Worm (Caenorhabditis elegans): ENCODE measurements around the gene F42A6.6.

Gene F42A6.6

DNA sequence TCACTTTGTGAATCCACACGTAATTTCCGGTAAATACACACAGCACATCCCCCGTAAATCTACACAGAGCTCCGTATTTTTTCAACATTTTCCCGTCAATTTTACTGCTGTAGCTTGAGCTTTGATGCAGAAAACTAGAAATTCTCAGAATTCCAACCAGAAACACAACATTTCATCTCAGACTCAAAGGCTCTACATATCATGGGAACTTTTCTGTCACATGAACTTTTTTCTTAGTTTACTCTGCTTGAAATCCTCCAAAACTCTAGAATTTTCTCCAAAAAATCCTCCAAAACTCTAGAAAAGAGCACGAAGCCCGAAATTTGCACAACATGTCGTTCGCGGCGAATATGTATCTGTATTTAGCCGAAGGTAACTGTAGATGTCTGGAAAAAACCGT, 26.5 kb upstream of the F42A6.6 start, which contains the start of gene Y55H10A.2:
Y55H10A.2 (plus strand) TSS at position 301 of the 400 bp plus-strand sequence.
- TF ChIP-seq spr-3 (GFP tag; optimal IDR thresholded peaks at IDR 0.05) (no peak), tag-97 (GFP tag; IDR thresholded peaks at IDR 0.05) (no peak), aha-1 (tag) (peak; percentile 69), jun-1 (tag; optimal IDR thresholded peaks at IDR 0.05) (no peak)

DNA sequence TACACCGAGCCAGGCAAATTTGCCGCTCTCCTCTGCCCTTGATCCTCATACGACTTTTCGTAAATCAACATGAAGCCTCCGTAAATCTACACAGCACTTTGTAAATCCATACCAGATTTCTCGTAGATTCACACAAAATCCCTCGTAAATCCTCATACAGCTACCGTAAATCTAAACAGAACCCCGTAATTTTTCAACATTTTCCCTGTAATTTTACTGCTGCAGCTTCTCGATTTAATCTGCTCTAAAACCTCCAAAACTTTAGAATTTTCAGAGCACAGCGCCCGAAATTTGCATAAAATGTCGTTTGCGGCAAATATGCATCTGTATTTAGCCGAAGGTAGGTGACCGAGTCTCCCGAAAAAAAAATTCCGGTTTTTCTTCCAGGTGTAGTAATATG, 18.1 kb upstream of the F42A6.6 start, which contains the start of gene F42A6.1:
F42A6.1 (plus strand) TSS at position 301 of the 400 bp plus-strand sequence.
- TF ChIP-seq aha-1 (tag), result peak; percentile 16
- TF ChIP-seq mdl-1 (tag; optimal IDR thresholded peaks at IDR 0.05), result no peak

DNA sequence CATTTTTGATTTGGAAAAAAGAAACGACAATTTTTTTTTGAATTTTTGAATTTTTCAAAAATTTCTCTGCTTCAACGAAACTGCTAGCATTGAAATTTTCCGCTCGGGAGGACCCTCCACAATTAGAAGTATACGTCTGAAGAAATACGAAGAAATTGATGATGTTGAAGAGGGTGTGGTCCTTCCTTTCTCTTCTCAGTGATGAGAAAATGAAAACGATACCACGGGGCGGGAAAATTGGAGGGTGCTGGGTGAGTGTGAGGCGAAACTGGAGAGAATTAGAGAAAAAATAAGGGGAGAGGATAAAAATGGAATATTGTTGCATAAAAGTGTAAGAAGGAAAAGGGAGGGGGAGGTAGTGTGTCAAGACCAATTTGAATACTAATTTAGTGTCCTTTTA, 15.3 kb upstream of the F42A6.6 start:
- TF ChIP-seq aha-1 (tag) (no peak), jun-1 (tag; optimal IDR thresholded peaks at IDR 0.05) (no peak), lin-13 (GFP tag; optimal IDR thresholded peaks at IDR 0.05) (no peak), skn-1 (tag; optimal IDR thresholded peaks at IDR 0.05) (no peak), lim-7 (GFP tag; IDR thresholded peaks at IDR 0.05) (no peak), zip-11 (GFP tag; IDR thresholded peaks at IDR 0.05) (no peak), ztf-7 (tag; optimal IDR thresholded peaks at IDR 0.05) (no peak), rbr-2 (tag; optimal IDR thresholded peaks at IDR 0.05) (no peak), T20F7.1 (GFP tag; optimal IDR thresholded peaks at IDR 0.05) (no peak), egl-27 (tag; optimal IDR thresholded peaks at IDR 0.05) (no peak), unc-62 (GFP tag; optimal IDR thresholded peaks at IDR 0.05 in 1 of 2) (no peak), unc-62 (tag; optimal IDR thresholded peaks at IDR 0.05) (no peak), F44E2.7 (GFP tag; IDR thresholded peaks at IDR 0.05) (no peak), ceh-28 (tag; optimal IDR thresholded peaks at IDR 0.05) (no peak), spr-3 (GFP tag; optimal IDR thresholded peaks at IDR 0.05) (no peak), arid-1 (GFP tag; conservative IDR thresholded peaks at IDR 0.05) (no peak)

DNA sequence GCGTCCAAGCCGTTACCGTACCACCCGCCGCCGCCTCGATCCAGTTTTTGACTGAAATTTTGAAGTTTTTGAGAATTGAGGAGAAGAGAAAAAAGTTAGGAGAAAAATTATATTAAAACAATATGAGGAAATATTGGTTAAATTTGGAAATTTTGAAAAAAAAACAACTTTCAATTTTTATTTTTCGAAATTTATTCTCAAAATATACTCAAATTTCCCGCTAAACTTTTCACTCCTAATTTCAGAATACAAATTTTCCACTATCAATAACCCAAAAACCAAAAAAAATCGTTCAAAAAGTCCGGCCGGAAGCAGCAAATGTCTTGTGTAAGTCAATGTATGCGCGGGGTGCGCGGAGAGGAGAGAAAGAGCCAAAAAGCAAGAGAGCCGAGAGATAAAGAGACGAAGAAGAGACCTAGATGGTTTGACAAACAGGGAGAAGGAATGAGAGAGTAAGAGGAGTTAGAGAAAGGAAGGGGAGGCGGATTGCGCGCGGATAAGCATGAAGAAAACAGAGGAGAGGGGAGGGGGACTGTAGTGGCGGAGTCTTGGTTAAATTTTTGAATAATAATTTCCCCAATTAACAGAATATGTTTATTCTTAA, 13.4 kb upstream of the F42A6.6 start, which contains the start of gene elks-1:
elks-1 (minus strand) TSS at position 51 of the 604 bp plus-strand sequence.
- TF ChIP-seq attf-4 (tag; optimal IDR thresholded peaks at IDR 0.05) (no peak), zip-2 (tag; optimal IDR thresholded peaks at IDR 0.05) (no peak), ZK546.5 (tag; optimal IDR thresholded peaks at IDR 0.05) (no peak), lin-39 (tag; optimal IDR thresholded peaks at IDR 0.05) (no peak), nhr-237 (tag; optimal IDR thresholded peaks at IDR 0.05) (no peak), madf-9 (GFP tag; conservative IDR thresholded peaks at IDR 0.05) (peak; percentile 14; the same call in 1 of the 2 replicates), hmg-1.1 (GFP tag; IDR thresholded peaks at IDR 0.05) (no peak), madf-5 (GFP tag; IDR thresholded peaks at IDR 0.05) (no peak), R02D3.7 (tag; optimal IDR thresholded peaks at IDR 0.05) (no peak), lin-1 (GFP tag; IDR thresholded peaks at IDR 0.05) (no peak), vab-7 (GFP tag; IDR thresholded peaks at IDR 0.05) (no peak), lin-38 (GFP tag; IDR thresholded peaks at IDR 0.05) (no peak), nhr-77 (tag; optimal IDR thresholded peaks at IDR 0.05) (no peak), mdl-1 (tag; optimal IDR thresholded peaks at IDR 0.05) (no peak), duxl-1 (tag; optimal IDR thresholded peaks at IDR 0.05; ENCODE audit: poor library complexity) (no peak), mes-2 (tag; optimal IDR thresholded peaks at IDR 0.05; ENCODE audit: poor library complexity, severe bottlenecking) (peak; percentile 49), ztf-7 (tag; optimal IDR thresholded peaks at IDR 0.05) (no peak), nhr-48 (tag; optimal IDR thresholded peaks at IDR 0.05) (no peak), set-16 (GFP tag; IDR thresholded peaks at IDR 0.05) (0 out of 2 replicates have a peak, but pooled peaks have one; percentile 9), daf-12 (tag; optimal IDR thresholded peaks at IDR 0.05) (no peak), D1046.2 (GFP tag; IDR thresholded peaks at IDR 0.05) (no peak), F49E8.2 (tag; optimal IDR thresholded peaks at IDR 0.05; ENCODE audit: borderline replicate concordance) (no peak), arid-1 (GFP tag; conservative IDR thresholded peaks at IDR 0.05) (no peak), nhr-111 (GFP tag; optimal IDR thresholded peaks at IDR 0.05) (no peak), ceh-20 (GFP tag; IDR thresholded peaks at IDR 0.05) (no peak), nhr-28 (tag; optimal IDR thresholded peaks at IDR 0.05) (no peak), mep-1 (tag; optimal IDR thresholded peaks at IDR 0.05) (no peak), Y5F2A.4 (GFP tag; optimal IDR thresholded peaks at IDR 0.05) (no peak), jun-1 (tag; optimal IDR thresholded peaks at IDR 0.05) (no peak), pha-4 (GFP tag; IDR thresholded peaks at IDR 0.05) (no peak), pha-4 (tag; optimal IDR thresholded peaks at IDR 0.05) (peak; percentile 2), sdz-12 (GFP tag; optimal IDR thresholded peaks at IDR 0.05) (no peak)

All from whole organism, L4 larva.